Worm (Caenorhabditis elegans): ENCODE data around the gene T16G12.12.

ce11 chrIII:10078151-10078550, 24.7 kb downstream of the T16G12.12 start, which contains the start of gene T16G12.9:
- TF ChIP-seq nhr-76 (tag; optimal IDR thresholded peaks at IDR 0.05): no peak
- TF ChIP-seq lsy-2 (tag; optimal IDR thresholded peaks at IDR 0.05): no peak
- no peak for TF ChIP-seq jun-1 (tag; optimal IDR thresholded peaks at IDR 0.05)
- TF ChIP-seq nhr-47 (tag; optimal IDR thresholded peaks at IDR 0.05): no peak
- no peak for TF ChIP-seq fkh-10 (GFP tag; optimal IDR thresholded peaks at IDR 0.05)
- TF ChIP-seq dpl-1 (GFP tag; optimal IDR thresholded peaks at IDR 0.05): no peak
- no peak for TF ChIP-seq unc-130 (tag; optimal IDR thresholded peaks at IDR 0.05)
- no peak for TF ChIP-seq fos-1 (tag; optimal IDR thresholded peaks at IDR 0.05)
- no peak for TF ChIP-seq ama-1 (optimal IDR thresholded peaks at IDR 0.05)

Measured in whole organism, L1 larva.